Fruit fly (Drosophila melanogaster) whole organism, embryonic: Measurements from ENCODE around the gene ftz-f1.

Source experiments
- Atf6 ChIP-seq: fragments of 200-800 bp; sonication (Bioruptor generic); IDR thresholded peaks from 2 replicates; pipeline ENCODE4 v1.3.6; 2022; ENCODE audit warnings: missing biosample characterization, missing genetic modification characterization
- B-H2 ChIP-seq: fragments of 200-800 bp; sonication (Bioruptor generic); optimal IDR thresholded peaks from 2 replicates; lab custom pipeline; 2018; ENCODE audit warnings: missing biosample characterization, mild to moderate bottlenecking, missing genetic modification characterization
- CG1024 ChIP-seq: fragments of 200-800 bp; sonication (Bioruptor generic); IDR thresholded peaks from 2 replicates; pipeline ENCODE4 v1.3.6; 2022; ENCODE audit warnings: missing biosample characterization, missing genetic modification characterization
- CG10267 ChIP-seq: fragments of 200-800 bp; sonication (Bioruptor generic); optimal IDR thresholded peaks from 2 replicates; lab custom pipeline; 2018; ENCODE audit warnings: missing biosample characterization, mild to moderate bottlenecking, missing genetic modification characterization, moderate library complexity
- CG11504 ChIP-seq: fragments of 200-800 bp; sonication (Bioruptor generic); optimal IDR thresholded peaks from 3 replicates; lab custom pipeline; 2019; ENCODE audit warnings: missing biosample characterization, mild to moderate bottlenecking, missing genetic modification characterization, moderate library complexity
- CG13894 ChIP-seq: fragments of 200-800 bp; sonication (Bioruptor generic); optimal IDR thresholded peaks from 3 replicates; lab custom pipeline; 2018; ENCODE audit warnings: missing biosample characterization, mild to moderate bottlenecking, missing genetic modification characterization, moderate library complexity
- CG14860 ChIP-seq: fragments of 200-800 bp; sonication (Bioruptor generic); IDR thresholded peaks from 3 replicates; pipeline ENCODE4 v1.3.6; 2022; ENCODE audit warnings: missing biosample characterization, missing genetic modification characterization; ENCODE audit not compliant: partially characterized antibody
- CG16863 ChIP-seq: fragments of 200-800 bp; sonication (Bioruptor generic); optimal IDR thresholded peaks from 3 replicates; lab custom pipeline; 2016; ENCODE audit warnings: missing biosample characterization, missing genetic modification characterization
- CG17568 ChIP-seq: fragments of 200-800 bp; sonication (Bioruptor generic); optimal IDR thresholded peaks from 2 replicates; lab custom pipeline; 2018; ENCODE audit warnings: missing biosample characterization, mild to moderate bottlenecking, missing genetic modification characterization, moderate library complexity
- CG2678 ChIP-seq: fragments of 200-800 bp; sonication (Bioruptor generic); optimal IDR thresholded peaks from 3 replicates; lab custom pipeline; 2019; ENCODE audit warnings: missing biosample characterization, mild to moderate bottlenecking, missing genetic modification characterization, moderate library complexity
- CG2712 ChIP-seq: fragments of 200-800 bp; optimal IDR thresholded peaks from 3 replicates; lab custom pipeline; 2019; ENCODE audit warnings: missing biosample characterization, mild to moderate bottlenecking, missing genetic modification characterization, moderate library complexity
- CG3065 ChIP-seq: fragments of 200-800 bp; sonication (Bioruptor generic); optimal IDR thresholded peaks from 2 replicates; lab custom pipeline; 2016; ENCODE audit warnings: missing biosample characterization, missing genetic modification characterization
- CG31441 ChIP-seq: fragments of 200-800 bp; sonication (Bioruptor generic); IDR thresholded peaks from 2 replicates; pipeline ENCODE4 v1.3.6; 2022; ENCODE audit warnings: missing biosample characterization, missing genetic modification characterization
- CG33213 ChIP-seq: fragments of 200-800 bp; sonication (Bioruptor generic); optimal IDR thresholded peaks from 3 replicates; lab custom pipeline; 2016; ENCODE audit warnings: missing biosample characterization, missing genetic modification characterization
- CG34422 ChIP-seq: fragments of 200-800 bp; sonication (Bioruptor generic); IDR thresholded peaks from 3 replicates; pipeline ENCODE4 v1.3.6; 2022; ENCODE audit warnings: missing biosample characterization, missing genetic modification characterization
- CG3847 ChIP-seq: fragments of 200-800 bp; sonication (Bioruptor generic); IDR thresholded peaks from 2 replicates; pipeline ENCODE4 v1.3.6; 2022; ENCODE audit warnings: missing biosample characterization, missing genetic modification characterization
- CG4617 ChIP-seq: fragments of 200-800 bp; sonication (Bioruptor generic); optimal IDR thresholded peaks from 3 replicates; lab custom pipeline; 2016; ENCODE audit warnings: missing biosample characterization, missing genetic modification characterization, borderline replicate concordance
- CG4730 ChIP-seq: fragments of 200-800 bp; sonication (Bioruptor generic); IDR thresholded peaks from 2 replicates; pipeline ENCODE4 v1.3.6; 2022; ENCODE audit warnings: missing biosample characterization, missing genetic modification characterization
- CG4854 ChIP-seq: fragments of 200-800 bp; sonication (Bioruptor generic); optimal IDR thresholded peaks from 2 replicates; lab custom pipeline; 2016; ENCODE audit warnings: missing biosample characterization, missing genetic modification characterization, inconsistent platforms
- CG6791 ChIP-seq: fragments of 200-800 bp; sonication (Bioruptor generic); IDR thresholded peaks from 3 replicates; pipeline ENCODE4 v1.3.6; 2022; ENCODE audit warnings: missing biosample characterization, missing genetic modification characterization; ENCODE audit not compliant: partially characterized antibody
- CG8388 ChIP-seq: fragments of 200-800 bp; sonication (Bioruptor generic); optimal IDR thresholded peaks from 2 replicates; lab custom pipeline; 2019; ENCODE audit warnings: missing biosample characterization, mild to moderate bottlenecking, missing genetic modification characterization, moderate library complexity
- CG9437 ChIP-seq: fragments of 200-800 bp; sonication (Bioruptor generic); optimal IDR thresholded peaks from 2 replicates; lab custom pipeline; 2018; ENCODE audit warnings: missing biosample characterization, mild to moderate bottlenecking, missing genetic modification characterization
- CTCF ChIP-seq: fragments of 200-800 bp; sonication (Bioruptor generic); optimal IDR thresholded peaks from 2 replicates; lab custom pipeline; 2017; ENCODE audit warnings: missing biosample characterization, mild to moderate bottlenecking, missing genetic modification characterization, moderate library complexity
- Camta ChIP-seq: fragments of 200-800 bp; sonication (Bioruptor generic); optimal IDR thresholded peaks from 2 replicates; lab custom pipeline; 2016; ENCODE audit warnings: missing biosample characterization, missing genetic modification characterization
- CoRest ChIP-seq: fragments of 200-800 bp; sonication (Bioruptor generic); optimal IDR thresholded peaks from 3 replicates; lab custom pipeline; 2018; ENCODE audit warnings: missing biosample characterization, mild to moderate bottlenecking, missing genetic modification characterization, moderate library complexity
- Dp ChIP-seq: fragments of 200-800 bp; sonication (Bioruptor generic); optimal IDR thresholded peaks from 2 replicates; lab custom pipeline; 2018; ENCODE audit warnings: missing biosample characterization, mild to moderate bottlenecking, missing genetic modification characterization, moderate library complexity
- Ets65A ChIP-seq: fragments of 200-800 bp; sonication (Bioruptor generic); peaks from one replicate; lab custom pipeline; 2016; ENCODE audit warnings: missing biosample characterization, missing genetic modification characterization
- Fer2 ChIP-seq: fragments of 200-800 bp; sonication (Bioruptor generic); optimal IDR thresholded peaks from 2 replicates; lab custom pipeline; 2018; ENCODE audit warnings: missing biosample characterization, mild to moderate bottlenecking, missing genetic modification characterization, moderate library complexity
- GATAe ChIP-seq: fragments of 200-800 bp; sonication (Bioruptor generic); conservative IDR thresholded peaks from 2 replicates; pipeline ENCODE4 v1.3.6; 2022; ENCODE audit warnings: missing biosample characterization, missing genetic modification characterization
- H15 ChIP-seq: fragments of 200-800 bp; sonication (Bioruptor generic); IDR thresholded peaks from 3 replicates; pipeline ENCODE4 v1.3.6; 2022; ENCODE audit warnings: missing biosample characterization, missing genetic modification characterization
- HLH3B ChIP-seq: fragments of 200-800 bp; sonication (Bioruptor generic); IDR thresholded peaks from 2 replicates; pipeline ENCODE4 v1.3.6; 2022; ENCODE audit warnings: missing biosample characterization, missing genetic modification characterization
- HmgD ChIP-seq: fragments of 200-800 bp; sonication (Bioruptor generic); optimal IDR thresholded peaks from 3 replicates; lab custom pipeline; 2016; ENCODE audit warnings: missing biosample characterization, missing genetic modification characterization
- Hr51 ChIP-seq, 2 experiments: fragments of 200-800 bp; sonication (Bioruptor generic); optimal IDR thresholded peaks; 2 replicates in 1 of 2; 3 replicates in 1 of 2; lab custom pipeline; 2016 to 2018; ENCODE audit warnings: missing biosample characterization in 2 of 2, missing genetic modification characterization in 2 of 2, mild to moderate bottlenecking in 1 of 2, moderate library complexity in 1 of 2
- Lhr ChIP-seq: fragments of 200-800 bp; sonication (Bioruptor generic); optimal IDR thresholded peaks from 3 replicates; lab custom pipeline; 2017; ENCODE audit warnings: mild to moderate bottlenecking, missing biosample characterization, missing genetic modification reagents, missing genetic modification characterization
- amos ChIP-seq: fragments of 200-800 bp; sonication (Bioruptor generic); IDR thresholded peaks from 2 replicates; pipeline ENCODE4 v1.3.6; 2022; ENCODE audit warnings: missing biosample characterization, missing genetic modification characterization; ENCODE audit not compliant: partially characterized antibody
- br ChIP-seq: fragments of >200 bp; optimal IDR thresholded peaks from 2 replicates; lab custom pipeline; 2017
- chm ChIP-seq: fragments of 200-800 bp; sonication (Bioruptor generic); IDR thresholded peaks from 2 replicates; pipeline ENCODE4 v1.3.6; 2022; ENCODE audit warnings: missing biosample characterization, missing genetic modification characterization
- exex ChIP-seq: fragments of 200-800 bp; sonication (Bioruptor generic); optimal IDR thresholded peaks from 4 replicates; lab custom pipeline; 2018; ENCODE audit warnings: missing biosample characterization, mild to moderate bottlenecking, missing genetic modification characterization, moderate library complexity
- inv ChIP-seq: fragments of 200-800 bp; sonication (Bioruptor generic); IDR thresholded peaks from 2 replicates; pipeline ENCODE4 v1.3.6; 2022; ENCODE audit warnings: missing biosample characterization, missing genetic modification characterization; ENCODE audit not compliant: partially characterized antibody
- luna ChIP-seq: fragments of 200-800 bp; sonication (Bioruptor generic); optimal IDR thresholded peaks from 2 replicates; lab custom pipeline; 2016; ENCODE audit warnings: missing biosample characterization, missing genetic modification characterization
- phol ChIP-seq: fragments of 200-800 bp; sonication (Bioruptor generic); optimal IDR thresholded peaks from 3 replicates; lab custom pipeline; 2018; ENCODE audit warnings: missing biosample characterization, mild to moderate bottlenecking, missing genetic modification characterization, moderate library complexity
- pita ChIP-seq: fragments of 200-800 bp; sonication (Bioruptor generic); optimal IDR thresholded peaks from 2 replicates; lab custom pipeline; 2017; ENCODE audit warnings: missing biosample characterization, mild to moderate bottlenecking, missing genetic modification characterization
- sens ChIP-seq: fragments of 200-800 bp; sonication (Bioruptor generic); peaks from one replicate; lab custom pipeline; 2016; ENCODE audit warnings: missing biosample characterization, missing genetic modification characterization
- sisA ChIP-seq: fragments of 200-800 bp; sonication (Bioruptor generic); IDR thresholded peaks from 2 replicates; pipeline ENCODE4 v1.3.6; 2022; ENCODE audit warnings: missing biosample characterization, missing genetic modification characterization
- slbo ChIP-seq: fragments of 200-800 bp; sonication (Bioruptor generic); IDR thresholded peaks from 2 replicates; pipeline ENCODE4 v1.3.6; 2022; ENCODE audit warnings: missing biosample characterization, missing genetic modification characterization
- sob ChIP-seq: fragments of 200-800 bp; sonication (Bioruptor generic); IDR thresholded peaks from 2 replicates; pipeline ENCODE4 v1.3.6; 2022; ENCODE audit warnings: missing biosample characterization, missing genetic modification characterization
- tgo ChIP-seq: fragments of 200-800 bp; sonication (Bioruptor generic); IDR thresholded peaks from 3 replicates; pipeline ENCODE4 v1.3.6; 2022; ENCODE audit warnings: missing biosample characterization, missing genetic modification characterization
- trem ChIP-seq: fragments of 200-800 bp; optimal IDR thresholded peaks from 3 replicates; lab custom pipeline; 2019; ENCODE audit warnings: missing biosample characterization, mild to moderate bottlenecking, missing genetic modification characterization, moderate library complexity
- vnd ChIP-seq: fragments of 200-800 bp; sonication (Bioruptor generic); IDR thresholded peaks from 3 replicates; pipeline ENCODE4 v1.3.6; 2022; ENCODE audit warnings: missing biosample characterization, missing genetic modification characterization; ENCODE audit not compliant: partially characterized antibody
- zf30C ChIP-seq: fragments of 200-800 bp; sonication (Bioruptor generic); optimal IDR thresholded peaks from 3 replicates; lab custom pipeline; 2018; ENCODE audit warnings: missing biosample characterization, mild to moderate bottlenecking, missing genetic modification characterization
- zfh2 ChIP-seq: fragments of 200-800 bp; sonication (Bioruptor generic); optimal IDR thresholded peaks from 2 replicates; lab custom pipeline; 2016; ENCODE audit warnings: missing biosample characterization, missing genetic modification characterization

Gene ftz-f1

dm6 chr3L:18743679-18744078, 57.4 kb downstream of the ftz-f1 start (continued):
- TF ChIP-seq Hr51 (GFP tag; optimal IDR thresholded peaks at IDR 0.05; lab: Kevin White, UChicago): peak in 1 of 2 experiments; percentile 5
- peak; percentile 49 for TF ChIP-seq inv (GFP tag; lab: Robert Waterston, UW)
- TF ChIP-seq tgo (GFP tag; lab: Robert Waterston, UW): 0 out of 3 replicates have a peak, but pooled peaks have one; percentile 22
- TF ChIP-seq sisA (GFP tag; lab: Robert Waterston, UW): no peak
- TF ChIP-seq CG6791 (GFP tag; lab: Robert Waterston, UW): peak; percentile 45; the same call in 1 of the 3 replicates
- TF ChIP-seq CG1024: no peak
- TF ChIP-seq sens (GFP tag; lab: Kevin White, UChicago): peak; percentile 7
- TF ChIP-seq CoRest: peak; percentile 32
- peak; percentile 14 for TF ChIP-seq CG17568 (GFP tag; lab: Kevin White, UChicago)
- TF ChIP-seq Atf6 (GFP tag; lab: Robert Waterston, UW): no peak
- peak; percentile 2 for TF ChIP-seq CG4854 (GFP tag; lab: Kevin White, UChicago)
- peak; percentile 34 for TF ChIP-seq B-H2 (GFP tag; lab: Kevin White, UChicago)
- peak; percentile 19; the same call in 1 of the 2 replicates for TF ChIP-seq slbo (GFP tag; lab: Robert Waterston, UW)
- TF ChIP-seq Fer2 (tag; lab: Kevin White, UChicago): no peak
- TF ChIP-seq amos (GFP tag; lab: Robert Waterston, UW): peak; percentile 70
- peak; percentile 4 for TF ChIP-seq exex (tag; lab: Kevin White, UChicago)
- no peak for TF ChIP-seq CG10267 (tag; lab: Kevin White, UChicago)
- TF ChIP-seq CG9437: peak; percentile 89
- peak; percentile 15 for TF ChIP-seq pita
- TF ChIP-seq Dp: peak; percentile 6
- peak; percentile 85 for TF ChIP-seq CTCF (GFP tag; lab: Kevin White, UChicago)
- TF ChIP-seq CG16863 (GFP tag; lab: Kevin White, UChicago): no peak
- no peak for TF ChIP-seq zf30C (GFP tag; lab: Kevin White, UChicago)
- TF ChIP-seq CG14860: peak; percentile 11; the same call in 1 of the 3 replicates
- peak; percentile 19; the same call in 1 of the 2 replicates for TF ChIP-seq sob (GFP tag; lab: Robert Waterston, UW)
- TF ChIP-seq CG8388: peak; percentile 5
- TF ChIP-seq CG4730 (GFP tag; lab: Robert Waterston, UW): no peak
- no peak for TF ChIP-seq CG2678 (tag; lab: Kevin White, UChicago)
- TF ChIP-seq zfh2 (GFP tag; lab: Kevin White, UChicago): no peak
- no peak for TF ChIP-seq CG3065
- TF ChIP-seq vnd: peak; percentile 60
- peak; percentile 33 for TF ChIP-seq Lhr (GFP tag; lab: Kevin White, UChicago)
- TF ChIP-seq CG31441 (GFP tag; lab: Robert Waterston, UW): peak; percentile 30; the same call in 1 of the 2 replicates
- TF ChIP-seq luna (GFP tag; lab: Kevin White, UChicago): no peak
- peak; percentile 54 for TF ChIP-seq GATAe (GFP tag; lab: Robert Waterston, UW)
- no peak for TF ChIP-seq HmgD
- 0 out of 2 replicates have a peak, but pooled peaks have one; percentile 5 for TF ChIP-seq CG3847 (GFP tag; lab: Robert Waterston, UW)
- TF ChIP-seq CG13894 (tag; lab: Kevin White, UChicago): peak; percentile 9
- TF ChIP-seq br (lab: Kevin White, UChicago): no peak
- peak; percentile 29 for TF ChIP-seq CG2712
- TF ChIP-seq H15 (GFP tag; lab: Robert Waterston, UW): no peak
- no peak for TF ChIP-seq CG33213 (GFP tag; lab: Kevin White, UChicago)
- peak; percentile 5 for TF ChIP-seq phol (tag; lab: Kevin White, UChicago)
- TF ChIP-seq Camta (GFP tag; lab: Kevin White, UChicago): peak; percentile 12
- peak; percentile 20; the same call in 1 of the 2 replicates for TF ChIP-seq chm (GFP tag; lab: Robert Waterston, UW)
- peak; percentile 9 for TF ChIP-seq trem
- peak; percentile 29 for TF ChIP-seq CG11504 (tag; lab: Kevin White, UChicago)
- TF ChIP-seq HLH3B (GFP tag; lab: Robert Waterston, UW): 0 out of 2 replicates have a peak, but pooled peaks have one; percentile 7
- 0 out of 3 replicates have a peak, but pooled peaks have one; percentile 18 for TF ChIP-seq CG34422 (GFP tag; lab: Robert Waterston, UW)
- no peak for TF ChIP-seq CG4617 (GFP tag; lab: Kevin White, UChicago)
- peak; percentile 15 for TF ChIP-seq Ets65A
